Fruit fly (Drosophila melanogaster) whole organism, wandering third instar larva: ENCODE data around the gene CG2218.

ENCODE experiments used
- Dif ChIP-seq: fragments of 200-275, 200-300 bp; sonication (Bioruptor generic); optimal IDR thresholded peaks from 2 replicates; lab custom pipeline; 2018; ENCODE audit warnings: missing biosample characterization, missing genetic modification characterization; ENCODE audit not compliant: partially characterized antibody
- lola ChIP-seq: fragments of >200 bp; optimal IDR thresholded peaks from 2 replicates; lab custom pipeline; 2017; ENCODE audit warnings: missing biosample characterization, missing genetic modification characterization
- usp ChIP-seq: fragments of >200 bp; optimal IDR thresholded peaks from 2 replicates; lab custom pipeline; 2017; ENCODE audit warnings: missing biosample characterization, missing genetic modification characterization

DNA sequence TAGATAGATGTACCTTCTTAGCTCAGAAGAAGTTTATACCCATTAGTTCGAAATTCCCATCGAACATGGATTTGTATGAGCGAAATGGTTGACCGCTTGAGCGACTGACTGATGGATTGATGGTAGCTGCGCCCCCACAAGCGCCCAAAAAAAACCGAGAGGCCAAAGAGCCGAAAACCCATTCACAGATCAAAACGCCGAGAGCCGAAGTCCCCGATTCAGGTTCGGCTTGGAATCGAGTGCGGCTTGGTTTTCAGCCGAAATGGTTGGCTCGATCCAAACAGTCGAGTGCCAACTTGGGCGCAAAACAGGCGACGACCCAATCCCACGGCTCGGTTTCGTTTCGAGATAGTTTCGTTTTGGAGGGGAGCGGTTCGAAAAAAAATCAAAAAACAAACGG, 32.1 kb upstream of the CG2218 start:
- TF ChIP-seq usp (GFP tag; lab: Kevin White, UChicago) (no peak), lola (GFP tag; lab: Kevin White, UChicago) (no peak), Dif (GFP tag; lab: Kevin White, UChicago) (peak; percentile 57)
